Worm (Caenorhabditis elegans) whole organism, young adult: ENCODE data around the gene pcn-1.

Experiments
- B0336.3 ChIP-seq: fragments of 200-800 bp; sonication (Bioruptor generic); IDR thresholded peaks from 2 replicates; pipeline ENCODE4 v1.3.6; 2022; ENCODE audit warnings: missing genetic modification characterization, missing compliant biosample characterization
- F23B12.7 ChIP-seq: sonication (generic microtip); optimal IDR thresholded peaks from 2 replicates; lab custom pipeline; 2017; ENCODE audit warnings: missing genetic modification characterization, mild to moderate bottlenecking, missing compliant biosample characterization, antibody characterized with exemption, moderate library complexity; ENCODE audit not compliant: insufficient read depth
- F37B4.10 ChIP-seq: fragments of 200-800 bp; sonication (Bioruptor generic); IDR thresholded peaks from 2 replicates; pipeline ENCODE4 v1.3.6; 2022; ENCODE audit warnings: missing genetic modification characterization, missing compliant biosample characterization
- F57A8.1 ChIP-seq: fragments of 200-800 bp; sonication (Bioruptor generic); optimal IDR thresholded peaks from 2 replicates; lab custom pipeline; 2018; ENCODE audit warnings: mild to moderate bottlenecking, missing genetic modification characterization, moderate library complexity, missing compliant biosample characterization
- K12H6.12 ChIP-seq: fragments of 200-800 bp; sonication (Bioruptor generic); optimal IDR thresholded peaks from 2 replicates; lab custom pipeline; 2018; ENCODE audit warnings: mild to moderate bottlenecking, missing genetic modification characterization, missing compliant biosample characterization
- T07F8.4 ChIP-seq: sonication (generic microtip); optimal IDR thresholded peaks from 2 replicates; lab custom pipeline; 2016; ENCODE audit warnings: mild to moderate bottlenecking, missing genetic modification characterization, moderate library complexity, missing compliant biosample characterization
- Y56A3A.18 ChIP-seq: fragments of 200-800 bp; sonication (Bioruptor generic); IDR thresholded peaks from 2 replicates; pipeline ENCODE4 v1.3.6; 2022; ENCODE audit warnings: missing genetic modification reagents, missing genetic modification characterization, missing compliant biosample characterization
- Y67H2A.10 ChIP-seq: fragments of 200-800 bp; sonication (Bioruptor generic); conservative IDR thresholded peaks from 2 replicates; pipeline ENCODE4 v1.3.6; 2022; ENCODE audit warnings: missing genetic modification reagents, missing genetic modification characterization, missing compliant biosample characterization
- Y79H2A.3 ChIP-seq: fragments of 200-800 bp; sonication (Bioruptor generic); conservative IDR thresholded peaks from 2 replicates; pipeline ENCODE4 v1.3.6; 2022; ENCODE audit warnings: missing genetic modification reagents, missing genetic modification characterization, missing compliant biosample characterization
- ZK185.1 ChIP-seq: sonication (generic microtip); optimal IDR thresholded peaks from 2 replicates; lab custom pipeline; 2016; ENCODE audit warnings: mild to moderate bottlenecking, missing genetic modification characterization, missing compliant biosample characterization; ENCODE audit not compliant: poor library complexity, severe bottlenecking
- atf-7 ChIP-seq: sonication (generic microtip); optimal IDR thresholded peaks from 2 replicates; lab custom pipeline; 2017; ENCODE audit warnings: mild to moderate bottlenecking, missing genetic modification characterization, missing compliant biosample characterization
- athp-1 ChIP-seq: sonication (generic microtip); optimal IDR thresholded peaks from 2 replicates; lab custom pipeline; 2017; ENCODE audit warnings: mild to moderate bottlenecking, missing genetic modification characterization, missing compliant biosample characterization
- attf-3 ChIP-seq: fragments of 200-800 bp; sonication (Bioruptor generic); conservative IDR thresholded peaks from 2 replicates; pipeline ENCODE4 v1.3.6; 2022; ENCODE audit warnings: missing genetic modification reagents, missing genetic modification characterization, missing compliant biosample characterization
- attf-5 ChIP-seq: fragments of 200-800 bp; sonication (Bioruptor generic); optimal IDR thresholded peaks from 2 replicates; lab custom pipeline; 2018; ENCODE audit warnings: mild to moderate bottlenecking, missing genetic modification characterization, missing compliant biosample characterization
- attf-6 ChIP-seq: fragments of 200-800 bp; sonication (Bioruptor generic); IDR thresholded peaks from 2 replicates; pipeline ENCODE4 v1.3.6; 2022; ENCODE audit warnings: missing genetic modification reagents, missing genetic modification characterization, missing compliant biosample characterization
- ccch-3 ChIP-seq: fragments of 200-800 bp; sonication (Bioruptor generic); optimal IDR thresholded peaks from 2 replicates; lab custom pipeline; 2018; ENCODE audit warnings: mild to moderate bottlenecking, missing genetic modification characterization, missing compliant biosample characterization
- cebp-1 ChIP-seq, 2 experiments: fragments of 200-800 bp in 1 of 2; sonication (Bioruptor generic) in 1 of 2; sonication (generic microtip) in 1 of 2; IDR thresholded peaks in 1 of 2; optimal IDR thresholded peaks in 1 of 2; 2 replicates each; pipeline versions ENCODE4 v1.3.6 to Lab custom; 2017 to 2022; ENCODE audit warnings: missing compliant biosample characterization in 2 of 2, missing genetic modification characterization in 2 of 2, mild to moderate bottlenecking in 1 of 2, missing genetic modification reagents in 1 of 2, moderate library complexity in 1 of 2
- ceh-27 ChIP-seq: fragments of 200-800 bp; sonication (Bioruptor generic); optimal IDR thresholded peaks from 2 replicates; lab custom pipeline; 2018; ENCODE audit warnings: mild to moderate bottlenecking, missing genetic modification characterization, moderate library complexity, missing compliant biosample characterization
- ceh-58 ChIP-seq: fragments of 200-800 bp; sonication (Bioruptor generic); IDR thresholded peaks from 2 replicates; pipeline ENCODE4 v1.3.6; 2022; ENCODE audit warnings: missing genetic modification characterization, missing compliant biosample characterization
- ceh-91 ChIP-seq: fragments of 200-800 bp; sonication (Bioruptor generic); IDR thresholded peaks from 2 replicates; pipeline ENCODE4 v1.3.6; 2022; ENCODE audit warnings: missing genetic modification reagents, missing genetic modification characterization, missing compliant biosample characterization
- egl-18 ChIP-seq: fragments of 200-800 bp; sonication (Bioruptor generic); IDR thresholded peaks from 2 replicates; pipeline ENCODE4 v1.3.6; 2022; ENCODE audit warnings: missing genetic modification reagents, missing genetic modification characterization, missing compliant biosample characterization
- fkh-3 ChIP-seq: sonication (generic microtip); optimal IDR thresholded peaks from 2 replicates; lab custom pipeline; 2016; ENCODE audit warnings: mild to moderate bottlenecking, missing genetic modification characterization, missing compliant biosample characterization
- hrde-1 ChIP-seq: sonication (generic microtip); optimal IDR thresholded peaks from 2 replicates; lab custom pipeline; 2016; ENCODE audit warnings: missing genetic modification characterization, mild to moderate bottlenecking, missing compliant biosample characterization, moderate library complexity, missing genotype, missing genetic modification reagents, borderline replicate concordance
- lag-1 ChIP-seq: fragments of 200-800 bp; sonication (Bioruptor generic); IDR thresholded peaks from 2 replicates; pipeline ENCODE4 v1.3.6; 2022; ENCODE audit warnings: missing genetic modification reagents, missing genetic modification characterization, missing compliant biosample characterization
- lin-35 ChIP-seq, 3 experiments: fragments of 150-350 bp in 2 of 3; sonication (generic microtip) in 1 of 3; optimal IDR thresholded peaks; 2 replicates each; lab custom pipeline; 2014 to 2018; ENCODE audit warnings: missing biosample characterization in 3 of 3, missing genetic modification characterization in 3 of 3, missing genetic modification reagents in 3 of 3
- lin-54 ChIP-seq: fragments of 200-800 bp; sonication (Bioruptor generic); optimal IDR thresholded peaks from 2 replicates; lab custom pipeline; 2018; ENCODE audit warnings: mild to moderate bottlenecking, missing genetic modification characterization, missing compliant biosample characterization
- lsy-27 ChIP-seq: sonication (generic microtip); optimal IDR thresholded peaks from 2 replicates; lab custom pipeline; 2017; ENCODE audit warnings: missing genetic modification characterization, mild to moderate bottlenecking, missing compliant biosample characterization, antibody characterized with exemption, missing genotype, borderline replicate concordance; ENCODE audit not compliant: insufficient read depth
- madf-3 ChIP-seq: fragments of 200-800 bp; sonication (Bioruptor generic); IDR thresholded peaks from 2 replicates; pipeline ENCODE4 v1.3.6; 2022; ENCODE audit warnings: missing genetic modification reagents, missing genetic modification characterization, missing compliant biosample characterization
- madf-8 ChIP-seq: fragments of 200-800 bp; sonication (Bioruptor generic); conservative IDR thresholded peaks from 2 replicates; pipeline ENCODE4 v1.3.6; 2022; ENCODE audit warnings: missing genetic modification reagents, missing genetic modification characterization, missing compliant biosample characterization
- mcd-1 ChIP-seq: fragments of 200-800 bp; sonication (Bioruptor generic); IDR thresholded peaks from 2 replicates; pipeline ENCODE4 v1.3.6; 2022; ENCODE audit warnings: missing genetic modification reagents, missing genetic modification characterization, missing compliant biosample characterization
- nfya-1 ChIP-seq: sonication (generic microtip); optimal IDR thresholded peaks from 2 replicates; lab custom pipeline; 2017; ENCODE audit warnings: antibody characterized with exemption, missing compliant biosample characterization, missing genetic modification characterization, borderline replicate concordance; ENCODE audit not compliant: insufficient read depth
- nfya-2 ChIP-seq: fragments of 200-800 bp; sonication (Bioruptor generic); IDR thresholded peaks from 2 replicates; pipeline ENCODE4 v1.3.6; 2022; ENCODE audit warnings: missing genetic modification reagents, missing genetic modification characterization, missing compliant biosample characterization
- nfyb-1 ChIP-seq: fragments of 200-800 bp; sonication (Bioruptor generic); IDR thresholded peaks from 2 replicates; pipeline ENCODE4 v1.3.6; 2022; ENCODE audit warnings: missing genetic modification reagents, missing genetic modification characterization, missing compliant biosample characterization
- nhr-27 ChIP-seq: fragments of 200-800 bp; sonication (Bioruptor generic); optimal IDR thresholded peaks from 2 replicates; lab custom pipeline; 2018; ENCODE audit warnings: mild to moderate bottlenecking, missing genetic modification characterization, moderate library complexity, missing compliant biosample characterization
- nhr-90 ChIP-seq: sonication (generic microtip); optimal IDR thresholded peaks from 2 replicates; lab custom pipeline; 2016; ENCODE audit warnings: missing genotype, mild to moderate bottlenecking, missing genetic modification characterization, missing compliant biosample characterization
- pbrm-1 ChIP-seq: fragments of 200-800 bp; sonication (Bioruptor generic); IDR thresholded peaks from 2 replicates; pipeline ENCODE4 v1.3.6; 2022; ENCODE audit warnings: missing genetic modification reagents, missing genetic modification characterization, missing compliant biosample characterization
- pha-4 ChIP-seq: fragments of 150-350 bp; sonication (generic microtip); optimal IDR thresholded peaks from 2 replicates; lab custom pipeline; 2014; ENCODE audit warnings: missing biosample characterization, missing genetic modification reagents, missing genetic modification characterization
- snpc-1.3 ChIP-seq: sonication (generic microtip); optimal IDR thresholded peaks from 2 replicates; lab custom pipeline; 2017; ENCODE audit warnings: missing genetic modification characterization, mild to moderate bottlenecking, missing compliant biosample characterization, antibody characterized with exemption, moderate library complexity, missing genotype, missing genetic modification reagents; ENCODE audit not compliant: insufficient read depth
- snpc-4 ChIP-seq, 5 experiments: fragments of 150-350 bp in 1 of 5; sonication (generic microtip) in 4 of 5; optimal IDR thresholded peaks; 2 replicates each; lab custom pipeline; 2014 to 2018; ENCODE audit warnings: missing genetic modification characterization in 5 of 5, missing biosample characterization in 3 of 5, antibody characterized with exemption in 2 of 5, mild to moderate bottlenecking in 2 of 5, missing compliant biosample characterization in 2 of 5, missing genotype in 2 of 5, moderate library complexity in 2 of 5, missing genetic modification reagents in 1 of 5
- somi-1 ChIP-seq: fragments of 200-800 bp; sonication (Bioruptor generic); optimal IDR thresholded peaks from 2 replicates; lab custom pipeline; 2018; ENCODE audit warnings: mild to moderate bottlenecking, missing genetic modification characterization, missing compliant biosample characterization
- tbp1 ChIP-seq: fragments of 200-800 bp; sonication (Bioruptor generic); optimal IDR thresholded peaks from 2 replicates; lab custom pipeline; 2018; ENCODE audit warnings: mild to moderate bottlenecking, missing genetic modification characterization, missing compliant biosample characterization
- tlf-1 ChIP-seq: fragments of 200-800 bp; sonication (Bioruptor generic); optimal IDR thresholded peaks from 2 replicates; lab custom pipeline; 2018; ENCODE audit warnings: mild to moderate bottlenecking, missing genetic modification characterization, missing compliant biosample characterization
- zfh-2 ChIP-seq: fragments of 200-800 bp; sonication (Bioruptor generic); conservative IDR thresholded peaks from 2 replicates; pipeline ENCODE4 v1.3.6; 2022; ENCODE audit warnings: missing genetic modification reagents, missing genetic modification characterization, missing compliant biosample characterization
- ztf-18 ChIP-seq: sonication (generic microtip); optimal IDR thresholded peaks from 2 replicates; lab custom pipeline; 2016; ENCODE audit warnings: missing genotype, mild to moderate bottlenecking, missing genetic modification characterization, missing compliant biosample characterization
- ztf-26 ChIP-seq: sonication (generic microtip); optimal IDR thresholded peaks from 2 replicates; lab custom pipeline; 2017; ENCODE audit warnings: missing genetic modification characterization, missing compliant biosample characterization
- ztf-6 ChIP-seq: fragments of 200-800 bp; sonication (Bioruptor generic); IDR thresholded peaks from 2 replicates; pipeline ENCODE4 v1.3.6; 2022; ENCODE audit warnings: missing genetic modification reagents, missing genetic modification characterization, missing compliant biosample characterization

The pcn-1 gene

ce11 chrIV:4093087-4093486 lies 43.8 kb upstream of the pcn-1 start:
- TF ChIP-seq ztf-26 (tag; lab: Kevin White, UChicago) (peak; percentile 19), K12H6.12 (tag; lab: Kevin White, UChicago) (peak; percentile 72), fkh-3 (no peak), ZK185.1 (tag; lab: Kevin White, UChicago) (peak; percentile 65), F57A8.1 (GFP tag; lab: Kevin White, UChicago) (no peak), attf-5 (GFP tag; lab: Kevin White, UChicago) (peak; percentile 81), ceh-27 (GFP tag; lab: Kevin White, UChicago) (peak; percentile 41), attf-6 (GFP tag; lab: Robert Waterston, UW) (no peak), athp-1 (tag; lab: Kevin White, UChicago) (no peak), F23B12.7 (tag; lab: Kevin White, UChicago) (no peak), ceh-58 (no peak), nhr-90 (tag; lab: Kevin White, UChicago) (peak; percentile 3), snpc-4 (GFP tag; optimal IDR thresholded peaks at IDR 0.05; lab: Kevin White, UChicago) (no peak), snpc-4 (tag; optimal IDR thresholded peaks at IDR 0.05; lab: Kevin White, UChicago) (peak in 2 of 4 experiments; percentile 24 to 31), T07F8.4 (tag; lab: Kevin White, UChicago) (no peak), ceh-91 (GFP tag; lab: Robert Waterston, UW) (no peak), cebp-1 (GFP tag; IDR thresholded peaks at IDR 0.05; lab: Robert Waterston, UW) (no peak), cebp-1 (tag; optimal IDR thresholded peaks at IDR 0.05; lab: Kevin White, UChicago) (peak; percentile 84), B0336.3 (GFP tag; lab: Robert Waterston, UW) (peak; percentile 54; the same call in 1 of the 2 replicates), snpc-1.3 (no peak), F37B4.10 (GFP tag; lab: Robert Waterston, UW) (no peak), Y67H2A.10 (no peak), madf-8 (GFP tag; lab: Robert Waterston, UW) (no peak), lsy-27 (tag; lab: Kevin White, UChicago) (no peak), attf-3 (GFP tag; lab: Robert Waterston, UW) (no peak), Y56A3A.18 (no peak), hrde-1 (tag; lab: Kevin White, UChicago) (no peak), lag-1 (GFP tag; lab: Robert Waterston, UW) (no peak), ztf-18 (tag; lab: Kevin White, UChicago) (peak; percentile 0), nhr-27 (tag; lab: Kevin White, UChicago) (no peak), atf-7 (tag; lab: Kevin White, UChicago) (peak; percentile 73), lin-35 (GFP tag; optimal IDR thresholded peaks at IDR 0.05; lab: Kevin White, UChicago) (peak in 1 of 3 experiments; percentile 37), mcd-1 (GFP tag; lab: Robert Waterston, UW) (peak; percentile 56), zfh-2 (GFP tag; lab: Robert Waterston, UW) (peak; percentile 95), pbrm-1 (GFP tag; lab: Robert Waterston, UW) (peak; percentile 65; the same call in 1 of the 2 replicates), somi-1 (peak; percentile 44), ccch-3 (no peak), nfya-2 (GFP tag; lab: Robert Waterston, UW) (no peak), tlf-1 (GFP tag; lab: Kevin White, UChicago) (no peak), egl-18 (GFP tag; lab: Robert Waterston, UW) (no peak), lin-54 (GFP tag; lab: Kevin White, UChicago) (peak; percentile 3), nfya-1 (tag; lab: Kevin White, UChicago) (no peak), tbp1 (GFP tag; lab: Kevin White, UChicago) (peak; percentile 10), nfyb-1 (peak; percentile 76), madf-3 (no peak), Y79H2A.3 (no peak), ztf-6 (GFP tag; lab: Robert Waterston, UW) (no peak), pha-4 (tag; lab: Kevin White, UChicago) (no peak)
